Worm (Caenorhabditis elegans) whole organism, early embryonic: Measurements from ENCODE around the gene fbxc-52.

Experiments
- B0310.2 ChIP-seq: sonication (generic microtip); optimal IDR thresholded peaks from 2 replicates; lab custom pipeline; 2016; ENCODE audit warnings: mild to moderate bottlenecking, missing genetic modification characterization, missing compliant biosample characterization
- ama-1 ChIP-seq: fragments of 150-350 bp; optimal IDR thresholded peaks from 2 replicates; lab custom pipeline; 2014
- ceh-13 ChIP-seq: fragments of 200-800 bp; sonication (Bioruptor generic); optimal IDR thresholded peaks from 2 replicates; lab custom pipeline; 2018; ENCODE audit warnings: mild to moderate bottlenecking, missing genetic modification characterization, missing compliant biosample characterization
- ceh-36 ChIP-seq: sonication (generic microtip); optimal IDR thresholded peaks from 2 replicates; lab custom pipeline; 2016; ENCODE audit warnings: missing genetic modification characterization, inconsistent platforms, missing compliant biosample characterization
- flt-1 ChIP-seq: fragments of 200-800 bp; sonication (Bioruptor generic); IDR thresholded peaks from 2 replicates; pipeline ENCODE4 v1.3.6; 2022; ENCODE audit warnings: missing genetic modification characterization, missing compliant biosample characterization
- tra-4 ChIP-seq: sonication (generic microtip); optimal IDR thresholded peaks from 2 replicates; lab custom pipeline; 2017; ENCODE audit warnings: missing genetic modification characterization, missing compliant biosample characterization

- TF ChIP-seq tra-4 (no peak), ceh-13 (no peak), ceh-36 (tag; lab: Kevin White, UChicago) (no peak), B0310.2 (no peak), flt-1 (GFP tag; lab: Robert Waterston, UW) (no peak), ama-1 (lab: Kevin White, UChicago) (no peak)
Measured at ce11 chrII:3714595-3714994, 2.5 kb upstream of the fbxc-52 start, which contains the start of gene srh-100.
